Worm (Caenorhabditis elegans) whole organism, late embryonic: ENCODE measurements around the gene mrpl-22.

Source experiments
- Y22D7AL.16 ChIP-seq: sonication (generic microtip); optimal IDR thresholded peaks from 2 replicates; lab custom pipeline; 2016; ENCODE audit warnings: missing genetic modification characterization, missing compliant biosample characterization
- ama-1 ChIP-seq: fragments of 150-350 bp; optimal IDR thresholded peaks from 2 replicates; lab custom pipeline; 2014
- ceh-9 ChIP-seq: sonication (generic microtip); optimal IDR thresholded peaks from 2 replicates; lab custom pipeline; 2016; ENCODE audit warnings: mild to moderate bottlenecking, missing genetic modification characterization, inconsistent platforms, missing compliant biosample characterization
- che-1 ChIP-seq: sonication (generic microtip); optimal IDR thresholded peaks from 2 replicates; lab custom pipeline; 2016; ENCODE audit warnings: mild to moderate bottlenecking, missing genetic modification characterization, missing compliant biosample characterization
- dmd-4 ChIP-seq: sonication (generic microtip); optimal IDR thresholded peaks from 2 replicates; lab custom pipeline; 2016; ENCODE audit warnings: borderline replicate concordance, missing genetic modification characterization, missing compliant biosample characterization
- dve-1 ChIP-seq: sonication (generic microtip); optimal IDR thresholded peaks from 2 replicates; lab custom pipeline; 2017; ENCODE audit warnings: antibody characterized with exemption, mild to moderate bottlenecking, missing genetic modification characterization, missing compliant biosample characterization
- nfya-1 ChIP-seq: sonication (generic microtip); optimal IDR thresholded peaks from 2 replicates; lab custom pipeline; 2017; ENCODE audit warnings: missing genetic modification characterization, mild to moderate bottlenecking, missing compliant biosample characterization, antibody characterized with exemption, moderate library complexity
- nhr-232 ChIP-seq: sonication (generic microtip); optimal IDR thresholded peaks from 2 replicates; lab custom pipeline; 2016; ENCODE audit warnings: missing genetic modification characterization, missing compliant biosample characterization
- pag-3 ChIP-seq: sonication (generic microtip); optimal IDR thresholded peaks from 2 replicates; lab custom pipeline; 2016; ENCODE audit warnings: missing compliant biosample characterization, missing genetic modification characterization, borderline replicate concordance
- pax-1 ChIP-seq: fragments of 150-350 bp; optimal IDR thresholded peaks from 2 replicates; lab custom pipeline; 2014; ENCODE audit warnings: missing biosample characterization, missing genetic modification characterization
- pha-4 ChIP-seq: fragments of 150-350 bp; optimal IDR thresholded peaks from 2 replicates; lab custom pipeline; 2018; ENCODE audit warnings: missing biosample characterization, missing genetic modification reagents, missing genetic modification characterization
- syd-9 ChIP-seq: sonication (generic microtip); optimal IDR thresholded peaks from 2 replicates; lab custom pipeline; 2016; ENCODE audit warnings: mild to moderate bottlenecking, missing genetic modification characterization, moderate library complexity, missing compliant biosample characterization
- tbx-2 ChIP-seq: sonication (generic microtip); optimal IDR thresholded peaks from 2 replicates; lab custom pipeline; 2016; ENCODE audit warnings: missing genetic modification characterization, missing compliant biosample characterization

- TF ChIP-seq dmd-4, result no peak
- no peak for TF ChIP-seq Y22D7AL.16
- TF ChIP-seq dve-1 (tag; lab: Kevin White, UChicago), result no peak
- no peak for TF ChIP-seq ama-1 (lab: Kevin White, UChicago)
- TF ChIP-seq nhr-232 (tag; lab: Kevin White, UChicago), result no peak
- no peak for TF ChIP-seq pag-3
- no peak for TF ChIP-seq pha-4 (tag; lab: Kevin White, UChicago)
- no peak for TF ChIP-seq pax-1 (tag; lab: Kevin White, UChicago)
- no peak for TF ChIP-seq tbx-2 (tag; lab: Kevin White, UChicago)
- TF ChIP-seq syd-9 (tag; lab: Kevin White, UChicago), result no peak
- no peak for TF ChIP-seq ceh-9 (tag; lab: Kevin White, UChicago)
- no peak for TF ChIP-seq nfya-1 (tag; lab: Kevin White, UChicago)
- no peak for TF ChIP-seq che-1 (tag; lab: Kevin White, UChicago)
These were observed 12.0 kb upstream of the mrpl-22 start, which contains the start of gene Y39A1A.2 for ce11 chrIII:10603248-10603647.
